Fruit fly (Drosophila melanogaster) whole organism: ENCODE results near the gene CG32687.

Experiments
- CG8478 ChIP-seq: fragments of >200 bp; optimal IDR thresholded peaks from 2 replicates; lab custom pipeline; 2018; ENCODE audit warnings: inconsistent platforms
- Dll ChIP-seq: fragments of >200 bp; optimal IDR thresholded peaks from 2 replicates; lab custom pipeline; 2017
- EcR ChIP-seq, 2 experiments: fragments of >200 bp; optimal IDR thresholded peaks; 2 replicates each; lab custom pipeline; 2017; ENCODE audit warnings: missing biosample characterization in 2 of 2, missing genetic modification characterization in 2 of 2, missing genetic modification reagents in 2 of 2
- pan ChIP-seq: fragments of >200 bp; optimal IDR thresholded peaks from 2 replicates; lab custom pipeline; 2017
- psq ChIP-seq: fragments of >200 bp; optimal IDR thresholded peaks from 2 replicates; lab custom pipeline; 2017

dm6 chrX:10487964-10488605 is 1.1 kb upstream of the CG32687 start:
- TF ChIP-seq psq (lab: Kevin White, UChicago) (no peak), Dll (lab: Kevin White, UChicago) (no peak), EcR (GFP tag; optimal IDR thresholded peaks at IDR 0.05; lab: Kevin White, UChicago) (no peak), CG8478 (no peak), pan (lab: Kevin White, UChicago) (no peak)
